Fruit fly (Drosophila melanogaster) whole organism, pupa: ENCODE data around the gene Acox3.

Experiments used
- CG10348 ChIP-seq: fragments of 200-800 bp; sonication (Bioruptor generic); IDR thresholded peaks from 2 replicates; pipeline ENCODE4 v1.3.6; 2022; ENCODE audit warnings: missing biosample characterization, missing genetic modification characterization
- CG4496 ChIP-seq: fragments of 200-800 bp; sonication (Bioruptor generic); IDR thresholded peaks from 3 replicates; pipeline ENCODE4 v1.3.6; 2022; ENCODE audit warnings: missing biosample characterization, missing genetic modification characterization
- CG9948 ChIP-seq: fragments of 200-800 bp; sonication (Bioruptor generic); optimal IDR thresholded peaks from 2 replicates; lab custom pipeline; 2018; ENCODE audit warnings: missing biosample characterization, mild to moderate bottlenecking, missing genetic modification characterization, moderate library complexity
- Ets98B ChIP-seq: fragments of 200-800 bp; sonication (Bioruptor generic); IDR thresholded peaks from 2 replicates; pipeline ENCODE4 v1.3.6; 2022; ENCODE audit warnings: missing biosample characterization, missing genetic modification characterization

dm6 chr2L:6421495-6421894, 26.7 kb downstream of the Acox3 start:
- TF ChIP-seq CG9948 (tag; lab: Kevin White, UChicago) (no peak), CG10348 (GFP tag; lab: Robert Waterston, UW) (no peak), CG4496 (GFP tag; lab: Robert Waterston, UW) (no peak), Ets98B (GFP tag; lab: Robert Waterston, UW) (no peak)
